Fruit fly (Drosophila melanogaster): ENCODE results near the gene Cf2.

The Cf2 gene

DNA sequence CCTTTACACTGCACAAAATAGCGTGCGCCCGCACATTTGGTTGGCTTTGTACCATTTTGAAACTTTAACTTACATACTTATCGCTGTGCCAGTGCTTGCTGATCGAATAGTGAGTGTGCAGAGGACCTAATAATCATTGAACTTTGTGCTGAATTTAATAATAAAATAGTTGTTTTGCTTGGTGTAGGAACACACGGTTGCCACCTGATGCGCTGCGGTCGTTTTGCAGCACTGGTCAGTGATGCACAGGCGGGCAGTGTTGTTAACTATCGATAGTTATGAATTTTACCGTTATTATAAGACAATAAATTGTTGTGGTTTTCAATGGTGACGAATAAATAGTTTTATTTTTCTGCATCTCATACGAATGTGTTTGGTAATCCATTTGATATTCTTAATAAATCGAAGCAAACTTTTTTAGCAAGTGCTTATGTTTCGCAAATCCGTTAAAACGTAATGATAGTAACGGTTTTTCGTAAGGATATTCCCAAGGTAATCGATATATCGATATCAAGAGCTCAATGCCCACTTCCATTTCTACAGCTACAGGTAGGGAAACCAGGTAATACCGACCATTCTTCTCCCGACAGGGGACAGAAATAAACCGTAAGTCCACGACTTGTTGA is 45.0 kb downstream of the Cf2 start, which contains the start of the genes tank and CG12194 (continued):
- TF ChIP-seq CG31365 (tag; optimal IDR thresholded peaks at IDR 0.05): peak; percentile 91
- peak; percentile 100 for TF ChIP-seq az2 (GFP tag; optimal IDR thresholded peaks at IDR 0.05)
- peak; percentile 99 for TF ChIP-seq lab (GFP tag; optimal IDR thresholded peaks at IDR 0.05)
- peak; percentile 99 for TF ChIP-seq seq (GFP tag; IDR thresholded peaks at IDR 0.05)
- peak; percentile 99 for TF ChIP-seq org-1 (GFP tag; optimal IDR thresholded peaks at IDR 0.05)
- TF ChIP-seq CG10959 (GFP tag; IDR thresholded peaks at IDR 0.05): peak; percentile 99
- TF ChIP-seq bbx (GFP tag; IDR thresholded peaks at IDR 0.05; ENCODE audit: partially characterized antibody): peak; percentile 73
- peak; percentile 99 for TF ChIP-seq Aef1 (GFP tag; IDR thresholded peaks at IDR 0.05)
- TF ChIP-seq Abd-B (GFP tag; optimal IDR thresholded peaks at IDR 0.05): peak; percentile 99
- peak; percentile 99 for TF ChIP-seq dpn (GFP tag; optimal IDR thresholded peaks at IDR 0.05)
- TF ChIP-seq CG3281 (GFP tag; optimal IDR thresholded peaks at IDR 0.05): peak; percentile 98
- TF ChIP-seq Hr3 (GFP tag; optimal IDR thresholded peaks at IDR 0.05): peak; percentile 99
- TF ChIP-seq Fer3 (tag; optimal IDR thresholded peaks at IDR 0.05): peak; percentile 98
- TF ChIP-seq CG10366 (GFP tag; IDR thresholded peaks at IDR 0.05): peak; percentile 99
- peak; percentile 99 for TF ChIP-seq CG17612 (GFP tag; IDR thresholded peaks at IDR 0.05)
- TF ChIP-seq tin (GFP tag; optimal IDR thresholded peaks at IDR 0.05): peak; percentile 99
- no peak for TF ChIP-seq pita (GFP tag; optimal IDR thresholded peaks at IDR 0.05)
- TF ChIP-seq CG3065 (GFP tag; optimal IDR thresholded peaks at IDR 0.05): peak; percentile 99
- peak; percentile 99 for TF ChIP-seq B-H1 (GFP tag; IDR thresholded peaks at IDR 0.05)
- TF ChIP-seq CG17385 (GFP tag; optimal IDR thresholded peaks at IDR 0.05): peak; percentile 96
- TF ChIP-seq CG3407 (GFP tag; optimal IDR thresholded peaks at IDR 0.05): peak; percentile 98
- TF ChIP-seq CG1024 (GFP tag; IDR thresholded peaks at IDR 0.05): peak; percentile 98
- peak; percentile 99 for TF ChIP-seq CG11247 (GFP tag; IDR thresholded peaks at IDR 0.05)
- peak; percentile 84 for TF ChIP-seq knrl (GFP tag; IDR thresholded peaks at IDR 0.05; ENCODE audit: partially characterized antibody)
- peak; percentile 99 for TF ChIP-seq Atf6 (GFP tag; IDR thresholded peaks at IDR 0.05)
- TF ChIP-seq CG18476 (GFP tag; optimal IDR thresholded peaks at IDR 0.05): peak; percentile 98
- TF ChIP-seq hkb (optimal IDR thresholded peaks at IDR 0.05): peak; percentile 82
- TF ChIP-seq hkb (GFP tag; IDR thresholded peaks at IDR 0.05): peak; percentile 100
- TF ChIP-seq vvl (GFP tag; IDR thresholded peaks at IDR 0.05): peak; percentile 100
- peak; percentile 99 for TF ChIP-seq ewg (GFP tag; optimal IDR thresholded peaks at IDR 0.05)
- TF ChIP-seq CG4404 (GFP tag; IDR thresholded peaks at IDR 0.05): peak; percentile 99
- peak; percentile 99 for TF ChIP-seq nau (GFP tag; optimal IDR thresholded peaks at IDR 0.05)
- peak; percentile 97 for TF ChIP-seq ham (GFP tag; IDR thresholded peaks at IDR 0.05)
- peak; percentile 62; the same call in 2 of the 3 replicates for TF ChIP-seq zen2 (GFP tag; IDR thresholded peaks at IDR 0.05; ENCODE audit: partially characterized antibody)
- peak; percentile 91 for TF ChIP-seq twi (tag; optimal IDR thresholded peaks at IDR 0.05)
- TF ChIP-seq Nf-YB (GFP tag; optimal IDR thresholded peaks at IDR 0.05): peak; percentile 88
- peak; percentile 97 for TF ChIP-seq toy (GFP tag; IDR thresholded peaks at IDR 0.05)
- TF ChIP-seq CG9932 (GFP tag; IDR thresholded peaks at IDR 0.05): peak; percentile 99
- peak; percentile 84 for TF ChIP-seq kah (GFP tag; optimal IDR thresholded peaks at IDR 0.05)
- TF ChIP-seq her (GFP tag; optimal IDR thresholded peaks at IDR 0.05): peak; percentile 97
- no peak for TF ChIP-seq cad (GFP tag; optimal IDR thresholded peaks at IDR 0.05)
- TF ChIP-seq unc-4 (GFP tag; IDR thresholded peaks at IDR 0.05; ENCODE audit: partially characterized antibody): peak; percentile 79
- TF ChIP-seq nmo (GFP tag; optimal IDR thresholded peaks at IDR 0.05): peak; percentile 99
- peak; percentile 84 for TF ChIP-seq CG13894 (tag; optimal IDR thresholded peaks at IDR 0.05)
- peak; percentile 89 for TF ChIP-seq grn (GFP tag; optimal IDR thresholded peaks at IDR 0.05)
- peak; percentile 99 for TF ChIP-seq sim (GFP tag; IDR thresholded peaks at IDR 0.05)
- TF ChIP-seq aop (GFP tag; IDR thresholded peaks at IDR 0.05): peak; percentile 95
- peak; percentile 99 for TF ChIP-seq fu2 (GFP tag; optimal IDR thresholded peaks at IDR 0.05)
- peak; percentile 94 for TF ChIP-seq CG3163 (GFP tag; optimal IDR thresholded peaks at IDR 0.05)
- peak; percentile 99 for TF ChIP-seq CG17359 (tag; optimal IDR thresholded peaks at IDR 0.05)
